Fruit fly (Drosophila melanogaster): ENCODE data around the gene emb.

emb gene

dm6 chr2L:8423460-8424089, 20.2 kb downstream of the emb start (continued):
- TF ChIP-seq CG2875 (GFP tag; optimal IDR thresholded peaks at IDR 0.05): peak; percentile 53
- TF ChIP-seq CG33557 (GFP tag; optimal IDR thresholded peaks at IDR 0.05): peak; percentile 29
- TF ChIP-seq tgo (GFP tag; IDR thresholded peaks at IDR 0.05): no peak
- peak; percentile 44; the same call in 2 of the 3 replicates for TF ChIP-seq CG17361 (GFP tag; IDR thresholded peaks at IDR 0.05)
- TF ChIP-seq schlank (tag; optimal IDR thresholded peaks at IDR 0.05): no peak
- TF ChIP-seq kni (GFP tag; optimal IDR thresholded peaks at IDR 0.05): peak; percentile 63
- 0 out of 2 replicates have a peak, but pooled peaks have one; percentile 12 for TF ChIP-seq wdn (GFP tag; IDR thresholded peaks at IDR 0.05)
- TF ChIP-seq Dek (tag; optimal IDR thresholded peaks at IDR 0.05): no peak
- TF ChIP-seq grn (GFP tag; optimal IDR thresholded peaks at IDR 0.05): peak; percentile 55
- TF ChIP-seq Jarid2 (GFP tag; optimal IDR thresholded peaks at IDR 0.05): no peak
- TF ChIP-seq sc (optimal IDR thresholded peaks at IDR 0.05): no peak
- TF ChIP-seq sc (GFP tag; optimal IDR thresholded peaks at IDR 0.05): peak; percentile 9
- TF ChIP-seq Hr3 (GFP tag; optimal IDR thresholded peaks at IDR 0.05): no peak
- peak in 1 of 3 experiments; percentile 38 for TF ChIP-seq lola (GFP tag; optimal IDR thresholded peaks at IDR 0.05)
- TF ChIP-seq CG4360 (GFP tag; IDR thresholded peaks at IDR 0.05): no peak
- TF ChIP-seq unpg (GFP tag; optimal IDR thresholded peaks at IDR 0.05): peak; percentile 8
- peak; percentile 5 for TF ChIP-seq tap (tag; optimal IDR thresholded peaks at IDR 0.05)
- no peak for TF ChIP-seq btn (GFP tag; optimal IDR thresholded peaks at IDR 0.05)
- peak; percentile 14 for TF ChIP-seq CG12391 (tag; optimal IDR thresholded peaks at IDR 0.05)
- TF ChIP-seq ash1 (GFP tag; optimal IDR thresholded peaks at IDR 0.05): no peak
- no peak for TF ChIP-seq CG6272 (GFP tag; IDR thresholded peaks at IDR 0.05)
- TF ChIP-seq fru (optimal IDR thresholded peaks at IDR 0.05): no peak
- no peak for TF ChIP-seq Trl (optimal IDR thresholded peaks at IDR 0.05)
- no peak for TF ChIP-seq Trl (GFP tag; optimal IDR thresholded peaks at IDR 0.05)
- TF ChIP-seq CG2712 (tag; optimal IDR thresholded peaks at IDR 0.05): peak; percentile 47
- TF ChIP-seq lmd (GFP tag; IDR thresholded peaks at IDR 0.05): no peak
- peak; percentile 34 for TF ChIP-seq Kr (GFP tag; optimal IDR thresholded peaks at IDR 0.05)
- TF ChIP-seq nau (GFP tag; optimal IDR thresholded peaks at IDR 0.05): peak; percentile 14
- TF ChIP-seq Hand (GFP tag; optimal IDR thresholded peaks at IDR 0.05): no peak
- TF ChIP-seq CG8281 (tag; optimal IDR thresholded peaks at IDR 0.05): peak; percentile 22
- TF ChIP-seq kay (GFP tag; optimal IDR thresholded peaks at IDR 0.05): peak; percentile 14
- peak; percentile 28 for TF ChIP-seq Camta (GFP tag; optimal IDR thresholded peaks at IDR 0.05)
- TF ChIP-seq CG33213 (GFP tag; optimal IDR thresholded peaks at IDR 0.05): peak; percentile 1
- TF ChIP-seq CG31365 (tag; optimal IDR thresholded peaks at IDR 0.05): no peak
- no peak for TF ChIP-seq CG10543 (GFP tag; optimal IDR thresholded peaks at IDR 0.05)
- TF ChIP-seq CG11093 (GFP tag; IDR thresholded peaks at IDR 0.05): no peak
- peak; percentile 9 for TF ChIP-seq bab2 (GFP tag; optimal IDR thresholded peaks at IDR 0.05)
- peak in 1 of 2 experiments; percentile 47 for TF ChIP-seq chif (GFP tag; optimal IDR thresholded peaks at IDR 0.05)
- no peak for TF ChIP-seq CG11560 (tag; IDR thresholded peaks at IDR 0.05)
- peak in 1 of 2 experiments; percentile 67 for TF ChIP-seq eve (GFP tag; optimal IDR thresholded peaks at IDR 0.05)
- TF ChIP-seq CG3995 (GFP tag; optimal IDR thresholded peaks at IDR 0.05): no peak
- peak; percentile 33 for TF ChIP-seq CG1602 (GFP tag; optimal IDR thresholded peaks at IDR 0.05)
- TF ChIP-seq Asciz (GFP tag; optimal IDR thresholded peaks at IDR 0.05): peak; percentile 2
- peak; percentile 36 for TF ChIP-seq CG2678 (tag; optimal IDR thresholded peaks at IDR 0.05)
- peak; percentile 39 for TF ChIP-seq nom (GFP tag; optimal IDR thresholded peaks at IDR 0.05)
- no peak for TF ChIP-seq CG4424 (GFP tag; optimal IDR thresholded peaks at IDR 0.05)
- peak; percentile 28 for TF ChIP-seq wek (GFP tag; optimal IDR thresholded peaks at IDR 0.05)
- no peak for TF ChIP-seq Stat92E (GFP tag; optimal IDR thresholded peaks at IDR 0.05)
- peak; percentile 39 for TF ChIP-seq CG14710 (tag; optimal IDR thresholded peaks at IDR 0.05)
- TF ChIP-seq Spps (tag; optimal IDR thresholded peaks at IDR 0.05): peak; percentile 29
